Fruit fly (Drosophila melanogaster) whole organism: ENCODE measurements around the gene CG32024.

Experiments
- CG8478 ChIP-seq: fragments of >200 bp; optimal IDR thresholded peaks from 2 replicates; lab custom pipeline; 2018; ENCODE audit warnings: inconsistent platforms
- Dll ChIP-seq: fragments of >200 bp; optimal IDR thresholded peaks from 2 replicates; lab custom pipeline; 2017
- EcR ChIP-seq, 2 experiments: fragments of >200 bp; optimal IDR thresholded peaks; 2 replicates each; lab custom pipeline; 2017; ENCODE audit warnings: missing biosample characterization in 2 of 2, missing genetic modification characterization in 2 of 2, missing genetic modification reagents in 2 of 2
- pan ChIP-seq: fragments of >200 bp; optimal IDR thresholded peaks from 2 replicates; lab custom pipeline; 2017
- psq ChIP-seq: fragments of >200 bp; optimal IDR thresholded peaks from 2 replicates; lab custom pipeline; 2017
- usp ChIP-seq: fragments of >200 bp; optimal IDR thresholded peaks from 2 replicates; lab custom pipeline; 2017; ENCODE audit warnings: missing biosample characterization, missing genetic modification characterization, mixed read lengths

CG32024 gene

DNA sequence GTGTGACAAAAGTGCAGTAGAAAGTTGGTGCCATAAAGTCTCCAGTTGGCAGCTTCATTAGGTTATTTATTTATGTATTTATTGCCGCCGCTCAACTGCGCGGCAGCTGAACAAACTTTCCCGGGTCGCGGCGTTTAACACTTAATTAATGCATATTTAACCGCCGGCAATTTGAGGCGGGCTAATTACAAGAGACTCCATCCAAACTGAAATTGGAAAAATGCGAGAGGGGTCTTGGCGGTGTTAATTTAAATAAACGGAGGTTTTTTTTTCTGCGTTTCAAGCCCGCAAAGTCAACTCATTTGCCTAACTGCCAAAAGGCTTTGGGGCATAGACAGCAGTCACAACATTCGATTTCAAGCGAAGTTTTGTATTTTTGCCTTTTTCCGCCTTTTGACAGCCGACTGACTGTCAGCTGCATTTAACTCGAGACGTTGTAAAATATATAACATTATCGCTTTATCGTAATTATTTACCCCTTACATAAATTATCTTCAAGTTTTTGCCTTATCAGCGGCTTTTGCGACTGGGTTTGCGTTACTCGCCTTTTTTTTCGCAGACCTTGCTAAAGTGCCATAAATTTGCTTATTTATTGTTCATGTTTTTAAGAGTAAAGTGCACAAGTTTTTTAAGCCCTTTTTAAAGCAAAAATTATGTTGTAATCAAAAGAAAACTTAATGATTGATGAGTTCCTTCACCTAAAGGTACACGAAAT lies 50.4 kb downstream of the CG32024 start:
- TF ChIP-seq pan (lab: Kevin White, UChicago) (no peak), psq (no peak), CG8478 (no peak), Dll (lab: Kevin White, UChicago) (no peak), EcR (GFP tag; optimal IDR thresholded peaks at IDR 0.05; lab: Kevin White, UChicago) (no peak), usp (GFP tag; lab: Kevin White, UChicago) (no peak)
